Fruit fly (Drosophila melanogaster) whole organism, prepupa: ENCODE results near the gene pigeon.

Source experiments
- CG10631 ChIP-seq: fragments of 200-800 bp; sonication (Bioruptor generic); optimal IDR thresholded peaks from 2 replicates; lab custom pipeline; 2016; ENCODE audit warnings: missing biosample characterization, missing genetic modification characterization
- CG10669 ChIP-seq: fragments of 200-800 bp; sonication (Bioruptor generic); optimal IDR thresholded peaks from 3 replicates; lab custom pipeline; 2018; ENCODE audit warnings: missing biosample characterization, mild to moderate bottlenecking, missing genetic modification characterization, moderate library complexity
- CG11294 ChIP-seq: fragments of 200-800 bp; sonication (Bioruptor generic); IDR thresholded peaks from 2 replicates; pipeline ENCODE4 v1.3.6; 2022; ENCODE audit warnings: missing biosample characterization, missing genetic modification characterization
- CG11762 ChIP-seq: fragments of 200-800 bp; sonication (Bioruptor generic); optimal IDR thresholded peaks from 3 replicates; lab custom pipeline; 2016; ENCODE audit warnings: missing biosample characterization, missing genetic modification characterization; ENCODE audit not compliant: insufficient read depth
- CG11902 ChIP-seq: fragments of 200-800 bp; sonication (Bioruptor generic); optimal IDR thresholded peaks from 3 replicates; lab custom pipeline; 2016; ENCODE audit warnings: missing biosample characterization, missing genetic modification characterization
- CG1621 ChIP-seq: fragments of 200-800 bp; sonication (Bioruptor generic); optimal IDR thresholded peaks from 3 replicates; lab custom pipeline; 2018; ENCODE audit warnings: missing biosample characterization, mild to moderate bottlenecking, missing genetic modification characterization
- CG16779 ChIP-seq: fragments of 200-800 bp; sonication (Bioruptor generic); optimal IDR thresholded peaks from 3 replicates; lab custom pipeline; 2017; ENCODE audit warnings: missing biosample characterization, mild to moderate bottlenecking, missing genetic modification characterization
- CG3032 ChIP-seq: fragments of 200-800 bp; optimal IDR thresholded peaks from 2 replicates; lab custom pipeline; 2019; ENCODE audit warnings: missing biosample characterization, mild to moderate bottlenecking, missing genetic modification characterization, moderate library complexity
- CG31627 ChIP-seq: fragments of 200-800 bp; sonication (Bioruptor generic); optimal IDR thresholded peaks from 3 replicates; lab custom pipeline; 2016; ENCODE audit warnings: missing biosample characterization, missing genetic modification characterization
- CG32006 ChIP-seq: fragments of 200-800 bp; sonication (Bioruptor generic); optimal IDR thresholded peaks from 3 replicates; lab custom pipeline; 2017; ENCODE audit warnings: missing biosample characterization, mild to moderate bottlenecking, missing genetic modification characterization
- CG34406 ChIP-seq: fragments of 200-800 bp; sonication (Bioruptor generic); optimal IDR thresholded peaks from 3 replicates; lab custom pipeline; 2016; ENCODE audit warnings: missing biosample characterization, missing genetic modification characterization
- CG3919 ChIP-seq: fragments of 200-800 bp; sonication (Bioruptor generic); optimal IDR thresholded peaks from 3 replicates; lab custom pipeline; 2016; ENCODE audit warnings: missing biosample characterization, missing genetic modification characterization
- CG4318 ChIP-seq: fragments of 200-800 bp; sonication (Bioruptor generic); optimal IDR thresholded peaks from 3 replicates; lab custom pipeline; 2017; ENCODE audit warnings: missing biosample characterization, mild to moderate bottlenecking, missing genetic modification characterization
- CG6163 ChIP-seq: fragments of 200-800 bp; sonication (Bioruptor generic); IDR thresholded peaks from 3 replicates; pipeline ENCODE4 v1.3.6; 2022; ENCODE audit warnings: missing biosample characterization, missing genetic modification characterization
- CG6276 ChIP-seq: fragments of 200-800 bp; sonication (Bioruptor generic); optimal IDR thresholded peaks from 2 replicates; lab custom pipeline; 2017; ENCODE audit warnings: missing biosample characterization, mild to moderate bottlenecking, missing genetic modification characterization
- CG6792 ChIP-seq: fragments of 200-800 bp; sonication (Bioruptor generic); optimal IDR thresholded peaks from 3 replicates; lab custom pipeline; 2016; ENCODE audit warnings: missing biosample characterization, missing genetic modification characterization
- CG6854 ChIP-seq: fragments of 200-800 bp; sonication (Bioruptor generic); optimal IDR thresholded peaks from 2 replicates; lab custom pipeline; 2017; ENCODE audit warnings: missing biosample characterization, mild to moderate bottlenecking, missing genetic modification characterization
- CG7368 ChIP-seq: fragments of 200-800 bp; sonication (Bioruptor generic); optimal IDR thresholded peaks from 3 replicates; lab custom pipeline; 2016; ENCODE audit warnings: missing biosample characterization, missing genetic modification characterization
- CG8119 ChIP-seq: fragments of 200-800 bp; sonication (Bioruptor generic); IDR thresholded peaks from 3 replicates; pipeline ENCODE4 v1.3.6; 2022; ENCODE audit warnings: missing biosample characterization, missing genetic modification characterization
- CG8319 ChIP-seq: fragments of 200-800 bp; sonication (Bioruptor generic); optimal IDR thresholded peaks from 3 replicates; lab custom pipeline; 2016; ENCODE audit warnings: missing biosample characterization, missing genetic modification characterization
- CG8632 ChIP-seq: fragments of 200-800 bp; sonication (Bioruptor generic); optimal IDR thresholded peaks from 3 replicates; lab custom pipeline; 2016; ENCODE audit warnings: missing biosample characterization, missing genetic modification characterization
- CG9139 ChIP-seq: fragments of 200-800 bp; sonication (Bioruptor generic); optimal IDR thresholded peaks from 3 replicates; lab custom pipeline; 2017; ENCODE audit warnings: missing biosample characterization, mild to moderate bottlenecking, missing genetic modification characterization
- Eip75B ChIP-seq: fragments of 200-800 bp; sonication (Bioruptor generic); optimal IDR thresholded peaks from 3 replicates; lab custom pipeline; 2016; ENCODE audit warnings: missing biosample characterization, missing genetic modification characterization
- Eip78C ChIP-seq: fragments of 200-800 bp; sonication (Bioruptor generic); peaks from one replicate; lab custom pipeline; 2016; ENCODE audit warnings: missing biosample characterization, missing genetic modification characterization
- Eip93F ChIP-seq: fragments of 200-800 bp; sonication (Bioruptor generic); optimal IDR thresholded peaks from 2 replicates; lab custom pipeline; 2016; ENCODE audit warnings: missing biosample characterization, mild to moderate bottlenecking, missing genetic modification characterization
- Ets21C ChIP-seq: fragments of 200-800 bp; sonication (Bioruptor generic); optimal IDR thresholded peaks from 3 replicates; lab custom pipeline; 2016; ENCODE audit warnings: missing biosample characterization, missing genetic modification characterization
- Ets96B ChIP-seq: fragments of 200-800 bp; optimal IDR thresholded peaks from 2 replicates; lab custom pipeline; 2019; ENCODE audit warnings: missing biosample characterization, mild to moderate bottlenecking, missing genetic modification characterization, moderate library complexity
- Hr39 ChIP-seq: fragments of 200-800 bp; sonication (Bioruptor generic); optimal IDR thresholded peaks from 2 replicates; lab custom pipeline; 2016; ENCODE audit warnings: missing biosample characterization, missing genetic modification characterization
- Hr4 ChIP-seq: fragments of 200-800 bp; sonication (Bioruptor generic); optimal IDR thresholded peaks from 3 replicates; lab custom pipeline; 2016; ENCODE audit warnings: missing biosample characterization, missing genetic modification characterization
- Lpt ChIP-seq: fragments of 200-800 bp; sonication (Bioruptor generic); optimal IDR thresholded peaks from 3 replicates; lab custom pipeline; 2016; ENCODE audit warnings: missing biosample characterization, missing genetic modification characterization
- OdsH ChIP-seq: fragments of 200-800 bp; sonication (Bioruptor generic); optimal IDR thresholded peaks from 3 replicates; lab custom pipeline; 2016; ENCODE audit warnings: missing biosample characterization, missing genetic modification characterization
- Smox ChIP-seq: fragments of 200-800 bp; sonication (Bioruptor generic); optimal IDR thresholded peaks from 3 replicates; lab custom pipeline; 2016; ENCODE audit warnings: missing biosample characterization, missing genetic modification characterization
- Sox14 ChIP-seq: fragments of 200-800 bp; sonication (Bioruptor generic); optimal IDR thresholded peaks from 3 replicates; lab custom pipeline; 2016; ENCODE audit warnings: missing biosample characterization, missing genetic modification characterization
- achi ChIP-seq: fragments of 200-800 bp; sonication (Bioruptor generic); optimal IDR thresholded peaks from 3 replicates; lab custom pipeline; 2016; ENCODE audit warnings: missing biosample characterization, missing genetic modification characterization
- acj6 ChIP-seq: fragments of 200-800 bp; sonication (Bioruptor generic); optimal IDR thresholded peaks from 3 replicates; lab custom pipeline; 2016; ENCODE audit warnings: missing biosample characterization, missing genetic modification characterization
- cyc ChIP-seq: fragments of 200-800 bp; sonication (Bioruptor generic); optimal IDR thresholded peaks from 3 replicates; lab custom pipeline; 2016; ENCODE audit warnings: missing biosample characterization, missing genetic modification characterization
- dac ChIP-seq: fragments of 200-800 bp; sonication (Bioruptor generic); optimal IDR thresholded peaks from 2 replicates; lab custom pipeline; 2017; ENCODE audit warnings: missing biosample characterization, mild to moderate bottlenecking, missing genetic modification characterization
- dsx ChIP-seq: fragments of 200-800 bp; optimal IDR thresholded peaks from 3 replicates; lab custom pipeline; 2019; ENCODE audit warnings: missing biosample characterization, mild to moderate bottlenecking, missing genetic modification characterization, moderate library complexity; ENCODE audit not compliant: poor library complexity, severe bottlenecking
- esn ChIP-seq: fragments of 200-800 bp; sonication (Bioruptor generic); optimal IDR thresholded peaks from 2 replicates; lab custom pipeline; 2016; ENCODE audit warnings: missing biosample characterization, mild to moderate bottlenecking, missing genetic modification characterization, moderate library complexity
- fd59A ChIP-seq: fragments of 200-800 bp; sonication (Bioruptor generic); optimal IDR thresholded peaks from 2 replicates; lab custom pipeline; 2017; ENCODE audit warnings: missing biosample characterization, mild to moderate bottlenecking, missing genetic modification characterization, missing genetic modification reagents
- fd85E ChIP-seq: fragments of 200-800 bp; sonication (Bioruptor generic); optimal IDR thresholded peaks from 3 replicates; lab custom pipeline; 2016; ENCODE audit warnings: missing biosample characterization, missing genetic modification characterization
- lz ChIP-seq: fragments of 200-800 bp; sonication (Bioruptor generic); optimal IDR thresholded peaks from 3 replicates; lab custom pipeline; 2016; ENCODE audit warnings: missing biosample characterization, missing genetic modification characterization
- net ChIP-seq: fragments of 200-800 bp; sonication (Bioruptor generic); optimal IDR thresholded peaks from 3 replicates; lab custom pipeline; 2016; ENCODE audit warnings: missing biosample characterization, missing genetic modification characterization
- pdm3 ChIP-seq: fragments of 200-800 bp; sonication (Bioruptor generic); optimal IDR thresholded peaks from 3 replicates; lab custom pipeline; 2016; ENCODE audit warnings: missing biosample characterization, missing genetic modification characterization
- salr ChIP-seq, 2 experiments: fragments of 200-800 bp; sonication (Bioruptor generic); optimal IDR thresholded peaks; 3 replicates each; lab custom pipeline; 2016 to 2018; ENCODE audit warnings: missing biosample characterization in 2 of 2, missing genetic modification characterization in 2 of 2, mild to moderate bottlenecking in 1 of 2
- spab ChIP-seq: fragments of 200-800 bp; sonication (Bioruptor generic); optimal IDR thresholded peaks from 2 replicates; lab custom pipeline; 2017; ENCODE audit warnings: missing biosample characterization, mild to moderate bottlenecking, missing genetic modification characterization, missing genetic modification reagents
- ss ChIP-seq, 2 experiments: fragments of 200-800 bp; sonication (Bioruptor generic); optimal IDR thresholded peaks; 2 replicates in 1 of 2; 3 replicates in 1 of 2; lab custom pipeline; 2017 to 2018; ENCODE audit warnings: mild to moderate bottlenecking in 2 of 2, missing biosample characterization in 2 of 2, missing genetic modification characterization in 2 of 2, moderate library complexity in 1 of 2
- svp ChIP-seq: fragments of 200-800 bp; sonication (Bioruptor generic); peaks from one replicate; lab custom pipeline; 2016; ENCODE audit warnings: missing biosample characterization, missing genetic modification characterization
- topi ChIP-seq: fragments of 200-800 bp; sonication (Bioruptor generic); optimal IDR thresholded peaks from 3 replicates; lab custom pipeline; 2016; ENCODE audit warnings: missing biosample characterization, missing genetic modification characterization
- vri ChIP-seq: fragments of 200-800 bp; sonication (Bioruptor generic); optimal IDR thresholded peaks from 3 replicates; lab custom pipeline; 2016; ENCODE audit warnings: missing biosample characterization, mild to moderate bottlenecking, missing genetic modification characterization

The pigeon gene

DNA sequence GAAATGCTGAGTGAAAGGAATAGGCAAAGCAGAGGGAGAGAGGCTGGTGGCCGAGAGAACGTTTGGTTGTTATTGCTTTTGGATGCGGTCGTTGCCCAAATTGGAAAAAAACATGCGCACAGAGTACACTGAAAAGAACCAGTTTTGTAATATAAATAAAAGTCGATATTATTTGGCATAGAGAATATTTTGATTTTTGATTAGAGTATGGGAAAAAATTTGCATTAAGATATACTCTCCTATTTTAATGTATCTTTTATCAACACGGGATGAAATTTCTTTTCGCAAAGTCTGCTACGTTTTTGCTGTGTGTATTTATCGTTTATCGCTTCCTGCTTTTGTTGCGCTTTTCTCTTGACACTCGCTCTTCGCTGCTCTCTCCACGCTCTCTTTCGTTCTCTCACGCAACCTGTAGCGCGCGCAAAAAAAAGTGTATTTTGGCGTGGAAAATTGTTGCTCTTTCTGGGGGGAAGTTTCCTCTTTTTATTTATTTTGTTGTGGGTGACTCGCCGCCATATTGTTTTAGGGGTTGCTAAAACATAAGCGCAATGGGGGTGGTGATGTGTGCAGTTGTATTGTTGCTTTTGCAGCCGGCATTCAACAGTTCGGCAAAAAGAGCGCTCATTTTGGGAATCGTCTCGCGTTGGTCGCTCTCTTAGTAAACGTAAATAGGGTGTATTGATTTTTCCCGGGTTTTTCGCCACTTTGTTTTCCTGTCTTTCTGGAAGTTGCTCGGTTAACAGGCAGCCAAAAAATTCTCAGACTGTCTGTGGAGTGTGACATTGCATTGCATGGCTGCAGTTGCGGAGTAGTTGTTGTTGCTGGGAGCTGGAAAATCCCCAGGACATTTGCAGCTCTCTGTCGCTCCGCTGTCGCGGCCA, 20.7 kb upstream of the pigeon start:
- peak; percentile 97 for TF ChIP-seq esn (GFP tag; lab: Kevin White, UChicago)
- TF ChIP-seq achi (GFP tag; lab: Kevin White, UChicago): peak; percentile 97
- TF ChIP-seq CG31627: peak; percentile 95
- peak; percentile 94 for TF ChIP-seq CG6792 (GFP tag; lab: Kevin White, UChicago)
- peak; percentile 97 for TF ChIP-seq Eip75B (GFP tag; lab: Kevin White, UChicago)
- peak; percentile 87 for TF ChIP-seq spab
- peak; percentile 92 for TF ChIP-seq CG8319
- TF ChIP-seq Lpt (GFP tag; lab: Kevin White, UChicago): peak; percentile 96
- peak; percentile 98 for TF ChIP-seq Eip78C (GFP tag; lab: Kevin White, UChicago)
- TF ChIP-seq Ets96B (tag; lab: Kevin White, UChicago): peak; percentile 92
- peak; percentile 95 for TF ChIP-seq lz (GFP tag; lab: Kevin White, UChicago)
- TF ChIP-seq fd59A (GFP tag; lab: Kevin White, UChicago): peak; percentile 79
- TF ChIP-seq CG1621 (tag; lab: Kevin White, UChicago): peak; percentile 83
- peak; percentile 96 for TF ChIP-seq Sox14 (GFP tag; lab: Kevin White, UChicago)
- TF ChIP-seq acj6: peak; percentile 96
- TF ChIP-seq CG4318: peak; percentile 95
- peak; percentile 98 for TF ChIP-seq svp (GFP tag; lab: Kevin White, UChicago)
- TF ChIP-seq CG10631 (GFP tag; lab: Kevin White, UChicago): peak; percentile 96
- peak; percentile 97 for TF ChIP-seq CG6163 (GFP tag; lab: Robert Waterston, UW)
- peak; percentile 66 to 95 for TF ChIP-seq salr (GFP tag; optimal IDR thresholded peaks at IDR 0.05; lab: Kevin White, UChicago)
- TF ChIP-seq cyc (GFP tag; lab: Kevin White, UChicago): peak; percentile 94
- peak; percentile 99 for TF ChIP-seq Hr4 (GFP tag; lab: Kevin White, UChicago)
- peak; percentile 98 for TF ChIP-seq CG6276
- TF ChIP-seq OdsH: peak; percentile 97
- TF ChIP-seq CG9139 (GFP tag; lab: Kevin White, UChicago): peak; percentile 74
- TF ChIP-seq CG32006: peak; percentile 98
- peak; percentile 97 for TF ChIP-seq CG11294 (GFP tag; lab: Robert Waterston, UW)
- TF ChIP-seq fd85E: peak; percentile 83
- peak; percentile 95 for TF ChIP-seq CG34406
- TF ChIP-seq vri (GFP tag; lab: Kevin White, UChicago): peak; percentile 89
- peak; percentile 99 for TF ChIP-seq CG8119
- TF ChIP-seq CG6854 (GFP tag; lab: Kevin White, UChicago): peak; percentile 89
- TF ChIP-seq net (GFP tag; lab: Kevin White, UChicago): peak; percentile 97
- peak; percentile 93 for TF ChIP-seq Hr39 (GFP tag; lab: Kevin White, UChicago)
- TF ChIP-seq dsx: peak; percentile 85
- peak; percentile 85 for TF ChIP-seq Eip93F (GFP tag; lab: Kevin White, UChicago)
- TF ChIP-seq ss (GFP tag; optimal IDR thresholded peaks at IDR 0.05; lab: Kevin White, UChicago): peak; percentile 78 to 87
- TF ChIP-seq CG7368 (GFP tag; lab: Kevin White, UChicago): peak; percentile 95
- peak; percentile 92 for TF ChIP-seq CG8632
- peak; percentile 96 for TF ChIP-seq topi (GFP tag; lab: Kevin White, UChicago)
- peak; percentile 94 for TF ChIP-seq CG11762 (GFP tag; lab: Kevin White, UChicago)
- TF ChIP-seq dac (GFP tag; lab: Kevin White, UChicago): peak; percentile 90
- TF ChIP-seq CG10669: peak; percentile 92
- TF ChIP-seq Smox (GFP tag; lab: Kevin White, UChicago): peak; percentile 97
- TF ChIP-seq CG3032 (tag; lab: Kevin White, UChicago): peak; percentile 90
- peak; percentile 97 for TF ChIP-seq CG3919 (GFP tag; lab: Kevin White, UChicago)
- peak; percentile 94 for TF ChIP-seq pdm3 (GFP tag; lab: Kevin White, UChicago)
- peak; percentile 88 for TF ChIP-seq CG16779 (tag; lab: Kevin White, UChicago)
- peak; percentile 96 for TF ChIP-seq Ets21C
- TF ChIP-seq CG11902 (GFP tag; lab: Kevin White, UChicago): peak; percentile 83
